Fruit fly (Drosophila melanogaster) whole organism: ENCODE results near the gene Gr22f.

ENCODE experiments used
- CG8478 ChIP-seq: fragments of >200 bp; optimal IDR thresholded peaks from 2 replicates; lab custom pipeline; 2018; ENCODE audit warnings: inconsistent platforms
- pan ChIP-seq: fragments of >200 bp; optimal IDR thresholded peaks from 2 replicates; lab custom pipeline; 2017
- psq ChIP-seq: fragments of >200 bp; optimal IDR thresholded peaks from 2 replicates; lab custom pipeline; 2017
- usp ChIP-seq: fragments of >200 bp; optimal IDR thresholded peaks from 2 replicates; lab custom pipeline; 2017; ENCODE audit warnings: missing biosample characterization, missing genetic modification characterization, mixed read lengths

Gr22f gene

dm6 chr2L:1708110-1708509, 48.1 kb downstream of the Gr22f start:
- no peak for TF ChIP-seq usp (GFP tag; lab: Kevin White, UChicago)

dm6 chr2L:1706961-1707360, 49.3 kb downstream of the Gr22f start:
- no peak for TF ChIP-seq pan
- no peak for TF ChIP-seq CG8478 (lab: Kevin White, UChicago)
- TF ChIP-seq psq (lab: Kevin White, UChicago), result no peak
- TF ChIP-seq usp (GFP tag; lab: Kevin White, UChicago), result no peak
